Fruit fly (Drosophila melanogaster): ENCODE data around the gene ImpL2.

The ImpL2 gene

DNA sequence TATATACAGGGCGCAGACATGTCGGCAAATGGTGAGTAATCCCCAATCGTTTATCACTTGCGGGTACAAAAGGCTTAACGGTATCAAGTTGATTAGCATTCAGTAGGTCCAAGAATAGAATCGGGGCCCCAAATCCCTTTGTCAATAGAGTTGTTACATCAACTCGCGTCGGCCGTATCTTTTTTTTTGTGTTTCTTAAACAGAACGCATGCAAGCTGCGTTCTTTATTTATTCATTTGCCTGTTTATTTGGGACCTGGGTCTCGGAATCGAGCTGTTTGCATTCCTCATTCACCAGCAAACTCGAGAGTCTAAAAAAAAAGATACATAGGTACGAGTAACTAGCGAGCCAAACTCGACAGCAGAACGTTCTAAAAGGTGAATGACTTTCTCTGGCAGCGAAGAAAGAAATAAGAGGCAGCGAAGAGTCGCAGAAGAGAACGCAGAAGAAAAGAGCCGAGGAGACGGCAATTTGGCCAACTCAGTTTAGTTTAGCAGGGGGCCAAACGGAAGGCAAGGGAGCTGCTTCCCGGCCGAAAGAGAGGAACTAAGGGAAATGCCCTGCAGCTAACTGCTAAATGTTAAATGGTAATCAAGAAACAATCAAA is 36.3 kb upstream of the ImpL2 start (continued):
- TF ChIP-seq CG6854 (GFP tag; optimal IDR thresholded peaks at IDR 0.05), result no peak
- no peak for TF ChIP-seq CG30020 (tag; optimal IDR thresholded peaks at IDR 0.05)
- TF ChIP-seq CG6791 (GFP tag; IDR thresholded peaks at IDR 0.05; ENCODE audit: partially characterized antibody), result no peak
- no peak for TF ChIP-seq CG2120 (GFP tag; optimal IDR thresholded peaks at IDR 0.05)
- TF ChIP-seq pho (GFP tag; optimal IDR thresholded peaks at IDR 0.05), result no peak
- no peak for TF ChIP-seq ERR (GFP tag; optimal IDR thresholded peaks at IDR 0.05)
- no peak for TF ChIP-seq CG7357 (GFP tag; IDR thresholded peaks at IDR 0.05)
- no peak for TF ChIP-seq CG9609 (GFP tag; optimal IDR thresholded peaks at IDR 0.05)
- no peak for TF ChIP-seq CG17385 (GFP tag; optimal IDR thresholded peaks at IDR 0.05)
- no peak for TF ChIP-seq gsb (GFP tag; IDR thresholded peaks at IDR 0.05)
- no peak for TF ChIP-seq tin (GFP tag; optimal IDR thresholded peaks at IDR 0.05)
- no peak for TF ChIP-seq prd (optimal IDR thresholded peaks at IDR 0.05)
- TF ChIP-seq prd (GFP tag; IDR thresholded peaks at IDR 0.05), result 0 out of 3 replicates have a peak, but pooled peaks have one; percentile 7
- TF ChIP-seq CG12942 (GFP tag; optimal IDR thresholded peaks at IDR 0.05), result no peak
- TF ChIP-seq sim (GFP tag; IDR thresholded peaks at IDR 0.05), result 0 out of 2 replicates have a peak, but pooled peaks have one; percentile 18
- TF ChIP-seq fru (optimal IDR thresholded peaks at IDR 0.05), result no peak
- peak; percentile 18 for TF ChIP-seq CG17359 (tag; optimal IDR thresholded peaks at IDR 0.05)
- no peak for TF ChIP-seq Gug (GFP tag; IDR thresholded peaks at IDR 0.05)
- no peak for TF ChIP-seq C15 (GFP tag; IDR thresholded peaks at IDR 0.05)
- TF ChIP-seq Bgb (GFP tag; IDR thresholded peaks at IDR 0.05; ENCODE audit: partially characterized antibody), result no peak
- no peak for TF ChIP-seq Meics (GFP tag; optimal IDR thresholded peaks at IDR 0.05)
- no peak for TF ChIP-seq CG2129 (GFP tag; IDR thresholded peaks at IDR 0.05; ENCODE audit: partially characterized antibody)
- no peak for TF ChIP-seq CG15073 (GFP tag; optimal IDR thresholded peaks at IDR 0.05)
- no peak for TF ChIP-seq wek (GFP tag; optimal IDR thresholded peaks at IDR 0.05)
- peak; percentile 59 for TF ChIP-seq CG9727 (GFP tag; optimal IDR thresholded peaks at IDR 0.05)
- TF ChIP-seq Ptx1 (GFP tag; IDR thresholded peaks at IDR 0.05), result no peak
- TF ChIP-seq cato (GFP tag; optimal IDR thresholded peaks at IDR 0.05; ENCODE audit: borderline replicate concordance), result no peak
- TF ChIP-seq Hmr (GFP tag; optimal IDR thresholded peaks at IDR 0.05), result no peak
- TF ChIP-seq Rx (GFP tag; IDR thresholded peaks at IDR 0.05), result no peak
- TF ChIP-seq ase (GFP tag; IDR thresholded peaks at IDR 0.05), result no peak
- no peak for TF ChIP-seq CG17361 (GFP tag; IDR thresholded peaks at IDR 0.05)
- TF ChIP-seq eyg (GFP tag; optimal IDR thresholded peaks at IDR 0.05), result no peak
- TF ChIP-seq CG6689 (GFP tag; IDR thresholded peaks at IDR 0.05), result 0 out of 2 replicates have a peak, but pooled peaks have one; percentile 14
- peak; percentile 58 for TF ChIP-seq ac (GFP tag; optimal IDR thresholded peaks at IDR 0.05)
- TF ChIP-seq CG32532 (GFP tag; IDR thresholded peaks at IDR 0.05), result no peak
- TF ChIP-seq CG13296 (GFP tag; optimal IDR thresholded peaks at IDR 0.05), result no peak
- no peak for TF ChIP-seq ham (GFP tag; IDR thresholded peaks at IDR 0.05)
- TF ChIP-seq Taf1 (GFP tag; IDR thresholded peaks at IDR 0.05), result no peak
- TF ChIP-seq CG7271 (tag; optimal IDR thresholded peaks at IDR 0.05), result no peak
- TF ChIP-seq TFAM (GFP tag; optimal IDR thresholded peaks at IDR 0.05), result no peak
- TF ChIP-seq CG10565 (GFP tag; optimal IDR thresholded peaks at IDR 0.05), result no peak
- TF ChIP-seq lab (GFP tag; optimal IDR thresholded peaks at IDR 0.05), result no peak
- no peak for TF ChIP-seq CG30403 (GFP tag; optimal IDR thresholded peaks at IDR 0.05)
- no peak for TF ChIP-seq CG32767 (GFP tag; IDR thresholded peaks at IDR 0.05)
- TF ChIP-seq MTF-1 (GFP tag; optimal IDR thresholded peaks at IDR 0.05; ENCODE audit: borderline replicate concordance), result peak; percentile 39
- no peak for TF ChIP-seq CG9215 (GFP tag; IDR thresholded peaks at IDR 0.05)
- TF ChIP-seq CG18599 (GFP tag; optimal IDR thresholded peaks at IDR 0.05), result no peak
- TF ChIP-seq shn (GFP tag; optimal IDR thresholded peaks at IDR 0.05), result no peak
- no peak for TF ChIP-seq Abd-B (GFP tag; optimal IDR thresholded peaks at IDR 0.05)
- no peak for TF ChIP-seq Nf-YC (tag; optimal IDR thresholded peaks at IDR 0.05)
- no peak for TF ChIP-seq CG7372 (GFP tag; IDR thresholded peaks at IDR 0.05)
- no peak for TF ChIP-seq Adf1 (GFP tag; IDR thresholded peaks at IDR 0.05)

Data from whole organism, embryonic.